Worm (Caenorhabditis elegans) whole organism, L1 larva: ENCODE data around the gene K01A6.5.

Experiments
- ama-1 ChIP-seq: fragments of 150-350 bp; optimal IDR thresholded peaks from 2 replicates; lab custom pipeline; 2014
- elt-3 ChIP-seq, 6 experiments: fragments of 150-350 bp in 1 of 6; sonication (generic microtip); optimal IDR thresholded peaks; 2 replicates each; lab custom pipeline; 2017 to 2018; ENCODE audit warnings: missing biosample characterization in 6 of 6, missing genetic modification characterization in 6 of 6, inconsistent platforms in 1 of 6
- nhr-11 ChIP-seq: fragments of 150-350 bp; optimal IDR thresholded peaks from 2 replicates; lab custom pipeline; 2014; ENCODE audit warnings: missing biosample characterization, missing genetic modification characterization
- nhr-12 ChIP-seq: sonication (generic microtip); optimal IDR thresholded peaks from 2 replicates; lab custom pipeline; 2017; ENCODE audit warnings: missing biosample characterization, missing genetic modification characterization

ce11 chrIV:11776968-11777467 lies 34.5 kb downstream of the K01A6.5 start:
- no peak for TF ChIP-seq nhr-12 (tag; lab: Kevin White, UChicago)
- no peak for TF ChIP-seq ama-1 (lab: Kevin White, UChicago)
- TF ChIP-seq elt-3 (tag; optimal IDR thresholded peaks at IDR 0.05; lab: Kevin White, UChicago) = no peak
- no peak for TF ChIP-seq nhr-11
